Worm (Caenorhabditis elegans) whole organism, mixed stage, embryonic: Measurements from ENCODE around the gene H23N18.6.

Source experiments
- ces-1 ChIP-seq: fragments of 150-350 bp; optimal IDR thresholded peaks from 2 replicates; lab custom pipeline; 2014; ENCODE audit warnings: missing biosample characterization, missing genetic modification reagents, missing genetic modification characterization
- flh-1 ChIP-seq: fragments of 200-800 bp; sonication (Bioruptor generic); optimal IDR thresholded peaks from 2 replicates; lab custom pipeline; 2018; ENCODE audit warnings: mild to moderate bottlenecking, missing genetic modification characterization, moderate library complexity, missing compliant biosample characterization
- lin-32 ChIP-seq: fragments of 200-800 bp; sonication (Bioruptor generic); optimal IDR thresholded peaks from 2 replicates; lab custom pipeline; 2018; ENCODE audit warnings: mild to moderate bottlenecking, missing genetic modification characterization, missing compliant biosample characterization
- lsy-2 ChIP-seq: fragments of 150-350 bp; optimal IDR thresholded peaks from 2 replicates; lab custom pipeline; 2014; ENCODE audit warnings: missing biosample characterization, missing genetic modification characterization
- mab-5 ChIP-seq: fragments of 150-350 bp; optimal IDR thresholded peaks from 2 replicates; lab custom pipeline; 2014; ENCODE audit warnings: missing biosample characterization, missing genetic modification characterization
- nhr-12 ChIP-seq: fragments of 150-350 bp; optimal IDR thresholded peaks from 2 replicates; lab custom pipeline; 2014; ENCODE audit warnings: missing biosample characterization, missing genetic modification characterization
- nhr-237 ChIP-seq: fragments of 150-350 bp; optimal IDR thresholded peaks from 2 replicates; lab custom pipeline; 2014; ENCODE audit warnings: missing biosample characterization, missing genetic modification characterization
- nhr-28 ChIP-seq: fragments of 150-350 bp; optimal IDR thresholded peaks from 2 replicates; lab custom pipeline; 2014; ENCODE audit warnings: missing biosample characterization, missing genetic modification characterization
- nhr-76 ChIP-seq: sonication (generic microtip); optimal IDR thresholded peaks from 2 replicates; lab custom pipeline; 2017; ENCODE audit warnings: missing biosample characterization, missing genetic modification characterization
- pha-4 ChIP-seq: fragments of 150-350 bp; optimal IDR thresholded peaks from 2 replicates; lab custom pipeline; 2018; ENCODE audit warnings: missing biosample characterization, missing genetic modification reagents, missing genetic modification characterization
- sem-2 ChIP-seq: fragments of 200-800 bp; sonication (Bioruptor generic); optimal IDR thresholded peaks from 2 replicates; lab custom pipeline; 2018; ENCODE audit warnings: mild to moderate bottlenecking, missing genetic modification characterization, missing compliant biosample characterization
- unc-39 ChIP-seq: fragments of 150-350 bp; optimal IDR thresholded peaks from 2 replicates; lab custom pipeline; 2014; ENCODE audit warnings: missing biosample characterization, missing genetic modification characterization
- unc-62 ChIP-seq: fragments of 150-350 bp; optimal IDR thresholded peaks from 2 replicates; lab custom pipeline; 2014; ENCODE audit warnings: missing biosample characterization, missing genetic modification reagents, missing genetic modification characterization
- zip-8 ChIP-seq: fragments of 150-350 bp; optimal IDR thresholded peaks from 2 replicates; lab custom pipeline; 2014; ENCODE audit warnings: missing biosample characterization, missing genetic modification characterization

DNA sequence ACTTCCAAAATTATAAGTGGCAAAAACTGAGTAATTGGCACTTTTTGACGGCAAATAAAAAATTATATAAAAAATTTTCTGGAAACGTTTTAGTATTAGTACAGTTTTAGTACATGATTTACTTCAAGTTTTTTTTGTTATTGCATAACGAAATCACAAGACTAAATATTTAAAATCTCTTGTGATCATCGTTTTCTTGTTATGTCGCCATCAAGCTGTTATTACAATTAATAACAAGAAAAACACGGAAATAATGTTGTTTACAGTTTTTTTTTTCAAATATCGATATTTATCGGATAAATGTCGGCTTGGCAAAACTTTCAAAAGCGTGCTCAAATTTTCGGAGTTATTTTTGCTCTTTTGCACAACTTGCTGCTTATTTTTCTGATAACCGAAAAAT lies 33.8 kb upstream of the H23N18.6 start, which contains the start of gene str-209:
- TF ChIP-seq nhr-76 (tag; lab: Kevin White, UChicago) (no peak), unc-62 (GFP tag; lab: Kevin White, UChicago) (no peak), zip-8 (no peak), nhr-12 (tag; lab: Kevin White, UChicago) (no peak), unc-39 (no peak), pha-4 (tag; lab: Kevin White, UChicago) (no peak), ces-1 (GFP tag; lab: Kevin White, UChicago) (no peak), lin-32 (GFP tag; lab: Kevin White, UChicago) (no peak), mab-5 (tag; lab: Kevin White, UChicago) (no peak), sem-2 (no peak), flh-1 (GFP tag; lab: Kevin White, UChicago) (no peak), lsy-2 (tag; lab: Kevin White, UChicago) (no peak), nhr-28 (no peak), nhr-237 (no peak)
